Fruit fly (Drosophila melanogaster) whole organism, embryonic: ENCODE data around the gene Prdm13.

Experiments
- ATbp ChIP-seq: fragments of 200-800 bp; sonication (Bioruptor generic); optimal IDR thresholded peaks from 2 replicates; lab custom pipeline; 2017; ENCODE audit warnings: missing biosample characterization, mild to moderate bottlenecking, missing genetic modification characterization, missing genetic modification reagents
- Adf1 ChIP-seq: fragments of 200-800 bp; sonication (Bioruptor generic); IDR thresholded peaks from 2 replicates; pipeline ENCODE4 v1.3.6; 2022; ENCODE audit warnings: missing biosample characterization, missing genetic modification characterization
- Awh ChIP-seq: fragments of 200-800 bp; sonication (Bioruptor generic); IDR thresholded peaks from 2 replicates; pipeline ENCODE4, ENCODE4 v1.3.6; 2022; ENCODE audit warnings: missing biosample characterization, missing genetic modification characterization
- Bdp1 ChIP-seq: fragments of 200-800 bp; sonication (Bioruptor generic); optimal IDR thresholded peaks from 3 replicates; lab custom pipeline; 2016; ENCODE audit warnings: missing biosample characterization, missing genetic modification characterization
- Bgb ChIP-seq: fragments of 200-800 bp; sonication (Bioruptor generic); IDR thresholded peaks from 2 replicates; pipeline ENCODE4 v1.3.6; 2022; ENCODE audit warnings: missing biosample characterization, missing genetic modification characterization; ENCODE audit not compliant: partially characterized antibody
- BtbVII ChIP-seq: fragments of 200-800 bp; sonication (Bioruptor generic); optimal IDR thresholded peaks from 3 replicates; lab custom pipeline; 2017; ENCODE audit warnings: missing biosample characterization, mild to moderate bottlenecking, missing genetic modification characterization
- Bteb2 ChIP-seq: fragments of 200-800 bp; sonication (Bioruptor generic); optimal IDR thresholded peaks from 2 replicates; lab custom pipeline; 2016; ENCODE audit warnings: missing biosample characterization, missing genetic modification characterization
- CG10366 ChIP-seq: fragments of 200-800 bp; sonication (Bioruptor generic); IDR thresholded peaks from 2 replicates; pipeline ENCODE4 v1.3.6; 2022; ENCODE audit warnings: missing biosample characterization, missing genetic modification characterization
- CG12659 ChIP-seq: fragments of 200-800 bp; sonication (Bioruptor generic); optimal IDR thresholded peaks from 3 replicates; lab custom pipeline; 2017; ENCODE audit warnings: mild to moderate bottlenecking, missing biosample characterization, missing genetic modification reagents, missing genetic modification characterization
- CG14667 ChIP-seq: fragments of 200-800 bp; sonication (Bioruptor generic); IDR thresholded peaks from 2 replicates; pipeline ENCODE4 v1.3.6; 2022; ENCODE audit warnings: missing biosample characterization, missing genetic modification characterization
- CG15011 ChIP-seq: fragments of 200-800 bp; sonication (Bioruptor generic); optimal IDR thresholded peaks from 3 replicates; lab custom pipeline; 2018; ENCODE audit warnings: missing biosample characterization, mild to moderate bottlenecking, missing genetic modification characterization
- CG15696 ChIP-seq: fragments of 200-800 bp; sonication (Bioruptor generic); optimal IDR thresholded peaks from 2 replicates; lab custom pipeline; 2019; ENCODE audit warnings: missing biosample characterization, mild to moderate bottlenecking, missing genetic modification characterization, moderate library complexity
- CG1603 ChIP-seq: fragments of 200-800 bp; sonication (Bioruptor generic); optimal IDR thresholded peaks from 2 replicates; lab custom pipeline; 2019; ENCODE audit warnings: missing biosample characterization, mild to moderate bottlenecking, missing genetic modification characterization, moderate library complexity
- CG17361 ChIP-seq: fragments of 200-800 bp; sonication (Bioruptor generic); IDR thresholded peaks from 3 replicates; pipeline ENCODE4 v1.3.6; 2022; ENCODE audit warnings: missing biosample characterization, missing genetic modification characterization
- CG17802 ChIP-seq: fragments of 200-800 bp; sonication (Bioruptor generic); optimal IDR thresholded peaks from 2 replicates; lab custom pipeline; 2018; ENCODE audit warnings: missing biosample characterization, mild to moderate bottlenecking, missing genetic modification characterization, moderate library complexity
- CG2120 ChIP-seq: fragments of 200-800 bp; sonication (Bioruptor generic); optimal IDR thresholded peaks from 3 replicates; lab custom pipeline; 2016; ENCODE audit warnings: missing biosample characterization, missing genetic modification characterization
- CG6689 ChIP-seq: fragments of 200-800 bp; sonication (Bioruptor generic); IDR thresholded peaks from 2 replicates; pipeline ENCODE4 v1.3.6; 2022; ENCODE audit warnings: missing biosample characterization, missing genetic modification characterization
- CG6765 ChIP-seq: fragments of 200-800 bp; sonication (Bioruptor generic); optimal IDR thresholded peaks from 3 replicates; lab custom pipeline; 2017; ENCODE audit warnings: missing biosample characterization, mild to moderate bottlenecking, missing genetic modification characterization
- CG6813 ChIP-seq: fragments of 200-800 bp; sonication (Bioruptor generic); optimal IDR thresholded peaks from 2 replicates; lab custom pipeline; 2017; ENCODE audit warnings: missing biosample characterization, missing genetic modification characterization, mild to moderate bottlenecking, moderate library complexity, missing genetic modification reagents
- CG7928 ChIP-seq: fragments of 200-800 bp; sonication (Bioruptor generic); optimal IDR thresholded peaks from 2 replicates; lab custom pipeline; 2017; ENCODE audit warnings: missing biosample characterization, mild to moderate bottlenecking, missing genetic modification characterization
- CG8290 ChIP-seq, 3 experiments: fragments of 200-800 bp; sonication (Bioruptor generic); optimal IDR thresholded peaks; 2 replicates each; lab custom pipeline; 2016 to 2019; ENCODE audit warnings: missing biosample characterization in 3 of 3, missing genetic modification characterization in 3 of 3, mild to moderate bottlenecking in 2 of 3, moderate library complexity in 1 of 3
- HLH4C ChIP-seq: fragments of 200-800 bp; sonication (Bioruptor generic); IDR thresholded peaks from 3 replicates; pipeline ENCODE4 v1.3.6; 2022; ENCODE audit warnings: missing biosample characterization, missing genetic modification characterization; ENCODE audit not compliant: partially characterized antibody
- Kr ChIP-seq: fragments of 200-800 bp; sonication (Bioruptor generic); optimal IDR thresholded peaks from 2 replicates; lab custom pipeline; 2017; ENCODE audit warnings: missing biosample characterization, mild to moderate bottlenecking, missing genetic modification characterization
- Lhr ChIP-seq: fragments of 200-800 bp; sonication (Bioruptor generic); optimal IDR thresholded peaks from 3 replicates; lab custom pipeline; 2017; ENCODE audit warnings: mild to moderate bottlenecking, missing biosample characterization, missing genetic modification reagents, missing genetic modification characterization
- Opbp ChIP-seq: fragments of 200-800 bp; sonication (Bioruptor generic); IDR thresholded peaks from 3 replicates; pipeline ENCODE4 v1.3.6; 2022; ENCODE audit warnings: missing biosample characterization, missing genetic modification characterization; ENCODE audit not compliant: partially characterized antibody
- Optix ChIP-seq: fragments of 200-800 bp; sonication (Bioruptor generic); IDR thresholded peaks from 3 replicates; pipeline ENCODE4 v1.3.6; 2022; ENCODE audit warnings: missing biosample characterization, missing genetic modification characterization
- Pdp1 ChIP-seq, 2 experiments: fragments of 200-800 bp; sonication (Bioruptor generic); optimal IDR thresholded peaks; 3 replicates each; lab custom pipeline; 2016; ENCODE audit warnings: missing biosample characterization in 2 of 2, missing genetic modification characterization in 2 of 2, mild to moderate bottlenecking in 1 of 2, moderate library complexity in 1 of 2
- Scr ChIP-seq: fragments of 200-800 bp; sonication (Bioruptor generic); IDR thresholded peaks from 2 replicates; pipeline ENCODE4 v1.3.6; 2022; ENCODE audit warnings: missing biosample characterization, missing genetic modification characterization; ENCODE audit not compliant: partially characterized antibody
- Sin3A ChIP-seq: fragments of >200 bp; optimal IDR thresholded peaks from 2 replicates; lab custom pipeline; 2018
- Sox100B ChIP-seq: fragments of 200-800 bp; sonication (Bioruptor generic); optimal IDR thresholded peaks from 3 replicates; lab custom pipeline; 2018; ENCODE audit warnings: missing biosample characterization, mild to moderate bottlenecking, missing genetic modification characterization
- Sry-δ ChIP-seq: fragments of 200-800 bp; sonication (Bioruptor generic); optimal IDR thresholded peaks from 2 replicates; lab custom pipeline; 2016; ENCODE audit warnings: missing biosample characterization, missing genetic modification characterization
- Vsx1 ChIP-seq: fragments of 200-800 bp; sonication (Bioruptor generic); optimal IDR thresholded peaks from 2 replicates; lab custom pipeline; 2017; ENCODE audit warnings: missing biosample characterization, mild to moderate bottlenecking, missing genetic modification characterization, missing genetic modification reagents
- abd-A ChIP-seq: fragments of 200-800 bp; sonication (Bioruptor generic); optimal IDR thresholded peaks from 3 replicates; lab custom pipeline; 2019; ENCODE audit warnings: missing biosample characterization, mild to moderate bottlenecking, missing genetic modification characterization, moderate library complexity
- ara ChIP-seq: fragments of 200-800 bp; sonication (Bioruptor generic); IDR thresholded peaks from 2 replicates; pipeline ENCODE4 v1.3.6; 2022; ENCODE audit warnings: missing biosample characterization, missing genetic modification characterization
- cas ChIP-seq: fragments of 200-800 bp; sonication (Bioruptor generic); IDR thresholded peaks from 2 replicates; pipeline ENCODE4 v1.3.6; 2022; ENCODE audit warnings: missing biosample characterization, missing genetic modification characterization
- chn ChIP-seq: fragments of 200-800 bp; sonication (Bioruptor generic); optimal IDR thresholded peaks from 2 replicates; lab custom pipeline; 2016; ENCODE audit warnings: missing biosample characterization, missing genetic modification characterization
- crol ChIP-seq: fragments of 200-800 bp; sonication (Bioruptor generic); IDR thresholded peaks from 2 replicates; pipeline ENCODE4 v1.3.6; 2022; ENCODE audit warnings: missing biosample characterization, missing genetic modification characterization
- dysf ChIP-seq: fragments of 200-800 bp; sonication (Bioruptor generic); IDR thresholded peaks from 3 replicates; pipeline ENCODE4 v1.3.6; 2022; ENCODE audit warnings: missing biosample characterization, missing genetic modification characterization
- hb ChIP-seq: fragments of 200-800 bp; sonication (Bioruptor generic); IDR thresholded peaks from 3 replicates; pipeline ENCODE4 v1.3.6; 2022; ENCODE audit warnings: missing biosample characterization, missing genetic modification characterization; ENCODE audit not compliant: partially characterized antibody
- her ChIP-seq: fragments of 200-800 bp; sonication (Bioruptor generic); optimal IDR thresholded peaks from 2 replicates; lab custom pipeline; 2016; ENCODE audit warnings: missing biosample characterization, missing genetic modification characterization
- kni ChIP-seq: fragments of 200-800 bp; sonication (Bioruptor generic); optimal IDR thresholded peaks from 3 replicates; lab custom pipeline; 2017; ENCODE audit warnings: mild to moderate bottlenecking, missing biosample characterization, missing genetic modification reagents, missing genetic modification characterization
- oc ChIP-seq: fragments of 200-800 bp; sonication (Bioruptor generic); optimal IDR thresholded peaks from 2 replicates; lab custom pipeline; 2018; ENCODE audit warnings: missing biosample characterization, mild to moderate bottlenecking, missing genetic modification characterization, moderate library complexity
- pfk ChIP-seq: fragments of 200-800 bp; sonication (Bioruptor generic); optimal IDR thresholded peaks from 2 replicates; lab custom pipeline; 2018; ENCODE audit warnings: missing biosample characterization, mild to moderate bottlenecking, missing genetic modification characterization, moderate library complexity
- pnt ChIP-seq: fragments of 200-800 bp; sonication (Bioruptor generic); optimal IDR thresholded peaks from 3 replicates; lab custom pipeline; 2016; ENCODE audit warnings: missing biosample characterization, missing genetic modification characterization
- psq ChIP-seq: fragments of 200-800 bp; sonication (Bioruptor generic); optimal IDR thresholded peaks from 2 replicates; lab custom pipeline; 2017; ENCODE audit warnings: missing biosample characterization, missing genetic modification characterization
- salm ChIP-seq: fragments of 200-800 bp; sonication (Bioruptor generic); optimal IDR thresholded peaks from 2 replicates; lab custom pipeline; 2018; ENCODE audit warnings: missing biosample characterization, mild to moderate bottlenecking, missing genetic modification characterization
- sim ChIP-seq: fragments of 200-800 bp; sonication (Bioruptor generic); IDR thresholded peaks from 2 replicates; pipeline ENCODE4 v1.3.6; 2022; ENCODE audit warnings: missing biosample characterization, missing genetic modification characterization
- sqz ChIP-seq: fragments of 200-800 bp; sonication (Bioruptor generic); optimal IDR thresholded peaks from 3 replicates; lab custom pipeline; 2018; ENCODE audit warnings: missing biosample characterization, mild to moderate bottlenecking, missing genetic modification characterization
- zen2 ChIP-seq: fragments of 200-800 bp; sonication (Bioruptor generic); IDR thresholded peaks from 3 replicates; pipeline ENCODE4 v1.3.6; 2022; ENCODE audit warnings: missing biosample characterization, missing genetic modification characterization; ENCODE audit not compliant: partially characterized antibody
- zfh1 ChIP-seq: fragments of 200-800 bp; sonication (Bioruptor generic); IDR thresholded peaks from 3 replicates; pipeline ENCODE4 v1.3.6; 2022; ENCODE audit warnings: missing biosample characterization, missing genetic modification characterization

Prdm13 gene

DNA sequence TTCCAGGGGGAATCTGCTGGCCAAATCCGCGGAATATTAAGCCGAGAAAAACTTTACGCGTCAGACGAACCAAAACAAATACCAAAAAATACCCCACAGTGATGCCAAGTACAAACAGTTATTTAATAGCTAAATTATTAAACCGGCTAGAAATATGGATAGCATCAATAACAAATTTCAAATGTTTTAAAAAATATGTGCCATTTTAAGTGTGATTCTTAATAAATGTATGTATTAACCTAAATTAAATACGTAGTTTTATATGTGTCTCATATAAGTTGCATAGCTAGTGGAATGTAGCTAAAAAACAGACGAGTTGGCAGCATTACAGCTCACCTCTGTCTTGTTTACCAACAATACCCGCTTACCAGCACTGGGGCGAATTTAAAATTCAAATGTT lies 18.8 kb downstream of the Prdm13 start, which contains the start of gene CG10274 (continued):
- TF ChIP-seq CG14667 (GFP tag; lab: Robert Waterston, UW): peak; percentile 39
- TF ChIP-seq CG6765: peak; percentile 43
- peak; percentile 82 for TF ChIP-seq CG15696 (tag; lab: Kevin White, UChicago)
- peak; percentile 54 for TF ChIP-seq pnt (GFP tag; lab: Kevin White, UChicago)
- TF ChIP-seq Pdp1 (GFP tag; optimal IDR thresholded peaks at IDR 0.05; lab: Kevin White, UChicago): peak in 1 of 2 experiments; percentile 67
- TF ChIP-seq CG15011 (GFP tag; lab: Kevin White, UChicago): no peak
- TF ChIP-seq CG6689 (GFP tag; lab: Robert Waterston, UW): peak; percentile 34; the same call in 1 of the 2 replicates
- no peak for TF ChIP-seq CG6813 (GFP tag; lab: Kevin White, UChicago)
- peak; percentile 13 for TF ChIP-seq her
- peak; percentile 44 for TF ChIP-seq Sry-δ
- TF ChIP-seq kni (GFP tag; lab: Kevin White, UChicago): no peak
- peak; percentile 53; the same call in 1 of the 3 replicates for TF ChIP-seq zfh1 (GFP tag; lab: Robert Waterston, UW)
- no peak for TF ChIP-seq oc (tag; lab: Kevin White, UChicago)
- no peak for TF ChIP-seq Kr
- TF ChIP-seq Adf1 (GFP tag; lab: Robert Waterston, UW): no peak; the same call in 1 of the 2 replicates
- no peak for TF ChIP-seq zen2
- TF ChIP-seq Bgb (GFP tag; lab: Robert Waterston, UW): no peak
- TF ChIP-seq Optix: no peak
- peak; percentile 75 for TF ChIP-seq Bteb2 (GFP tag; lab: Kevin White, UChicago)
- TF ChIP-seq CG2120 (GFP tag; lab: Kevin White, UChicago): peak; percentile 91
- peak; percentile 18 for TF ChIP-seq CG7928
- TF ChIP-seq cas (GFP tag; lab: Robert Waterston, UW): no peak
- TF ChIP-seq abd-A: no peak
- TF ChIP-seq HLH4C (GFP tag; lab: Robert Waterston, UW): no peak
- TF ChIP-seq Bdp1: peak; percentile 69
- no peak for TF ChIP-seq pfk (GFP tag; lab: Kevin White, UChicago)
- no peak for TF ChIP-seq Vsx1
- peak; percentile 55 for TF ChIP-seq Lhr (GFP tag; lab: Kevin White, UChicago)
- no peak for TF ChIP-seq Sox100B (GFP tag; lab: Kevin White, UChicago)
- peak; percentile 75 for TF ChIP-seq Sin3A
- TF ChIP-seq CG17361: no peak; the same call in 1 of the 3 replicates
- TF ChIP-seq CG10366 (GFP tag; lab: Robert Waterston, UW): peak; percentile 50
- no peak for TF ChIP-seq CG1603 (tag; lab: Kevin White, UChicago)
- no peak for TF ChIP-seq sqz (GFP tag; lab: Kevin White, UChicago)
- peak; percentile 66; the same call in 1 of the 3 replicates for TF ChIP-seq dysf (GFP tag; lab: Robert Waterston, UW)
- TF ChIP-seq ara (GFP tag; lab: Robert Waterston, UW): no peak
- no peak for TF ChIP-seq salm
- TF ChIP-seq crol (GFP tag; lab: Robert Waterston, UW): no peak
- TF ChIP-seq Opbp (GFP tag; lab: Robert Waterston, UW): no peak
- peak; percentile 72 for TF ChIP-seq chn (GFP tag; lab: Kevin White, UChicago)
- peak; percentile 38 for TF ChIP-seq CG17802 (tag; lab: Kevin White, UChicago)
- no peak for TF ChIP-seq hb
- TF ChIP-seq BtbVII: no peak
- peak; percentile 84 for TF ChIP-seq CG12659 (GFP tag; lab: Kevin White, UChicago)
- TF ChIP-seq ATbp: no peak
- TF ChIP-seq Scr (GFP tag; lab: Robert Waterston, UW): no peak
- TF ChIP-seq CG8290 (GFP tag; optimal IDR thresholded peaks at IDR 0.05; lab: Kevin White, UChicago): no peak
- TF ChIP-seq CG8290 (tag; optimal IDR thresholded peaks at IDR 0.05; lab: Kevin White, UChicago): no peak
- TF ChIP-seq sim (GFP tag; lab: Robert Waterston, UW): no peak
- TF ChIP-seq Awh: no peak
- no peak for TF ChIP-seq psq (GFP tag; lab: Kevin White, UChicago)
